Comparison of ENCODE assay signal across 3 fruit fly cellular contexts in genomic region chr2L:14211367-14211766, dm6.
A peak's percentile ranks its signal among the peaks of the same experiment; 100 is the strongest.
TF ChIP-seq lines count a peak whose summit lies in the region.

No protein-coding gene starts in this region.

- peak; percentile 87 to 91 for TF ChIP-seq CTCF in S2 (optimal IDR thresholded peaks at IDR 0.05; lab: Kevin White, UChicago)
- peak; percentile 90 for TF ChIP-seq CTCF in whole organism, embryonic (GFP tag; optimal IDR thresholded peaks at IDR 0.05; lab: Kevin White, UChicago)

TF ChIP-seq in whole organism, embryonic, 481 proteins besides CTCF, POLR2A, EP300 and RAD21:
- peak; percentile 23 for TF ChIP-seq stwl (tag; optimal IDR thresholded peaks at IDR 0.05; lab: Kevin White, UChicago)
- no peak for TF ChIP-seq E2f2 (GFP tag; IDR thresholded peaks at IDR 0.05; lab: Robert Waterston, UW)
- TF ChIP-seq ase (GFP tag; IDR thresholded peaks at IDR 0.05; lab: Robert Waterston, UW), result no peak
- no peak for TF ChIP-seq CG16813 (GFP tag; IDR thresholded peaks at IDR 0.05; lab: Robert Waterston, UW; ENCODE audit: partially characterized antibody)
- no peak for TF ChIP-seq Lim3 (GFP tag; IDR thresholded peaks at IDR 0.05; lab: Robert Waterston, UW)
- TF ChIP-seq CG10543 (GFP tag; optimal IDR thresholded peaks at IDR 0.05; lab: Kevin White, UChicago), result no peak
- TF ChIP-seq unpg (GFP tag; optimal IDR thresholded peaks at IDR 0.05; lab: Kevin White, UChicago), result no peak
- TF ChIP-seq cato (GFP tag; optimal IDR thresholded peaks at IDR 0.05; lab: Kevin White, UChicago; ENCODE audit: borderline replicate concordance), result no peak
- TF ChIP-seq ham (GFP tag; IDR thresholded peaks at IDR 0.05; lab: Robert Waterston, UW), result no peak
- TF ChIP-seq ab (GFP tag; optimal IDR thresholded peaks at IDR 0.05; lab: Kevin White, UChicago), result no peak
- no peak for TF ChIP-seq abd-A (tag; optimal IDR thresholded peaks at IDR 0.05; lab: Kevin White, UChicago)
- TF ChIP-seq Dip2 (GFP tag; IDR thresholded peaks at IDR 0.05; lab: Robert Waterston, UW), result 0 out of 2 replicates have a peak, but pooled peaks have one; percentile 31
- TF ChIP-seq dmrt11E (tag; optimal IDR thresholded peaks at IDR 0.05; lab: Kevin White, UChicago), result no peak
- peak; percentile 55 for TF ChIP-seq sd (tag; optimal IDR thresholded peaks at IDR 0.05; lab: Kevin White, UChicago)
- no peak for TF ChIP-seq fd96Cb (tag; optimal IDR thresholded peaks at IDR 0.05; lab: Kevin White, UChicago)
- no peak for TF ChIP-seq slp2 (GFP tag; optimal IDR thresholded peaks at IDR 0.05; lab: Kevin White, UChicago)
- TF ChIP-seq btn (GFP tag; optimal IDR thresholded peaks at IDR 0.05; lab: Kevin White, UChicago), result no peak
- no peak for TF ChIP-seq CG13296 (GFP tag; optimal IDR thresholded peaks at IDR 0.05; lab: Kevin White, UChicago)
- TF ChIP-seq CG11504 (tag; optimal IDR thresholded peaks at IDR 0.05; lab: Kevin White, UChicago), result no peak
- no peak for TF ChIP-seq CG7963 (GFP tag; IDR thresholded peaks at IDR 0.05; lab: Robert Waterston, UW; ENCODE audit: partially characterized antibody)
- peak; percentile 32; the same call in 1 of the 3 replicates for TF ChIP-seq CG2199 (GFP tag; IDR thresholded peaks at IDR 0.05; lab: Robert Waterston, UW)
- no peak for TF ChIP-seq Fer2 (tag; optimal IDR thresholded peaks at IDR 0.05; lab: Kevin White, UChicago)
- no peak for TF ChIP-seq CG12219 (GFP tag; optimal IDR thresholded peaks at IDR 0.05; lab: Kevin White, UChicago)

TF ChIP-seq in whole organism, pupa, 21 proteins besides CTCF, POLR2A, EP300 and RAD21:
- TF ChIP-seq Pif1A (GFP tag; optimal IDR thresholded peaks at IDR 0.05; lab: Kevin White, UChicago) (no peak), fd96Ca (GFP tag; IDR thresholded peaks at IDR 0.05; lab: Robert Waterston, UW) (0 out of 3 replicates have a peak, but pooled peaks have one; percentile 6), CG4496 (GFP tag; IDR thresholded peaks at IDR 0.05; lab: Robert Waterston, UW) (0 out of 3 replicates have a peak, but pooled peaks have one; percentile 37)
